Fruit fly (Drosophila melanogaster): ENCODE measurements around the gene dop.

The dop gene

DNA sequence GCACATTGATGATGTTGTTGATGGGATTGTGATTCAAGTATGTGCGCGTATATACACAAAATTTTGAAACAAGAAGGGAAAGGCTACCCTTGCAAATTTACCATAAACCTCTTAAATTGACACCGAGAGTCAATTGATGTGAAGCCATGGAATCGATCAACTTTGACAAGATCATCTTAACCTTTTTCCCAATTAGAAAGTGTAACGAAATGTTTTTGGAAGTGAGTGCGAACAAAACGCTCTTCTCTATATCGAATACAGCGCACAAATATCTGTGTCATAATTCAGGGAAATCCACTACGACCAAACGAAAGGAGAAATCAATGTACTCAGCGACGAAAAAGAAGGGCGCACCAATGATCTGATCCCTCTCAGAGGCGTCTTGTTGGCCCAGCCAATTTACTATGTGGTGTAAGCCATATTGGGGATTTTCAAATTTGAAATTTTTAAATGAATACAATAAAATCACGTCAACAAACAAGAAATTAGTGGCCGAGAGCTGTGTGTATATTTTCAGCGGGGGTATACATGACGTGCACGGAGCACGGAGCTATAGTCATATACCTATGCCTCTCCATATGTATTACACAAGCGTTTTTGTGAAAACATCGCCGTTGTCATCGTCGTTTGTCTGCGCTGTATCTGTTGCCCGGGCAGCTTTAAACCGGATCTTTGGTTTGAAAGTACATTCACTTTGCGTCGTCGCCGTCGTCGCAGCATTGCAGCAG, 32.2 kb upstream of the dop start (continued):
- TF ChIP-seq dan (GFP tag; IDR thresholded peaks at IDR 0.05) (no peak), Atf6 (GFP tag; IDR thresholded peaks at IDR 0.05) (no peak), tgo (GFP tag; IDR thresholded peaks at IDR 0.05) (no peak), Nf-YA (GFP tag; IDR thresholded peaks at IDR 0.05) (no peak), Hey (tag; optimal IDR thresholded peaks at IDR 0.05) (no peak), CG7556 (GFP tag; optimal IDR thresholded peaks at IDR 0.05) (no peak), Lhr (GFP tag; optimal IDR thresholded peaks at IDR 0.05) (no peak), CG13296 (GFP tag; optimal IDR thresholded peaks at IDR 0.05) (no peak), da (GFP tag; optimal IDR thresholded peaks at IDR 0.05) (no peak), lbe (GFP tag; optimal IDR thresholded peaks at IDR 0.05) (peak; percentile 87), peb (GFP tag; IDR thresholded peaks at IDR 0.05) (no peak), CG4617 (GFP tag; optimal IDR thresholded peaks at IDR 0.05; ENCODE audit: borderline replicate concordance) (no peak), chinmo (GFP tag; IDR thresholded peaks at IDR 0.05; ENCODE audit: partially characterized antibody) (no peak), Trl (optimal IDR thresholded peaks at IDR 0.05) (peak; percentile 11 to 17), Trl (GFP tag; optimal IDR thresholded peaks at IDR 0.05) (peak; percentile 56), CG12104 (GFP tag; optimal IDR thresholded peaks at IDR 0.05) (no peak), slou (GFP tag; optimal IDR thresholded peaks at IDR 0.05) (no peak), fd3F (GFP tag; optimal IDR thresholded peaks at IDR 0.05) (no peak), CG42726 (GFP tag; IDR thresholded peaks at IDR 0.05; ENCODE audit: partially characterized antibody) (no peak), CG3407 (GFP tag; optimal IDR thresholded peaks at IDR 0.05) (peak; percentile 11), Side (GFP tag; optimal IDR thresholded peaks at IDR 0.05) (peak; percentile 47), CG8290 (GFP tag; optimal IDR thresholded peaks at IDR 0.05) (no peak), CG8290 (tag; optimal IDR thresholded peaks at IDR 0.05) (peak in 1 of 2 experiments; percentile 40), Doc2 (GFP tag; IDR thresholded peaks at IDR 0.05) (no peak), CG16863 (GFP tag; optimal IDR thresholded peaks at IDR 0.05) (peak; percentile 27), Awh (GFP tag; IDR thresholded peaks at IDR 0.05) (peak; percentile 12; the same call in 1 of the 2 replicates), NC2β (GFP tag; optimal IDR thresholded peaks at IDR 0.05) (no peak), CG1792 (GFP tag; optimal IDR thresholded peaks at IDR 0.05) (peak; percentile 29), CG9215 (GFP tag; IDR thresholded peaks at IDR 0.05) (peak; percentile 11; the same call in 1 of the 2 replicates), lmd (GFP tag; IDR thresholded peaks at IDR 0.05) (peak; percentile 16; the same call in 1 of the 2 replicates), otp (GFP tag; IDR thresholded peaks at IDR 0.05) (no peak), CG17568 (GFP tag; optimal IDR thresholded peaks at IDR 0.05) (peak; percentile 11), CG2678 (tag; optimal IDR thresholded peaks at IDR 0.05) (peak; percentile 44), rib (GFP tag; IDR thresholded peaks at IDR 0.05) (no peak), CG10431 (GFP tag; optimal IDR thresholded peaks at IDR 0.05) (peak; percentile 74), CG34422 (GFP tag; IDR thresholded peaks at IDR 0.05) (0 out of 3 replicates have a peak, but pooled peaks have one; percentile 24), CG10979 (tag; optimal IDR thresholded peaks at IDR 0.05) (peak; percentile 39), Deaf1 (tag; optimal IDR thresholded peaks at IDR 0.05) (no peak), Gsc (GFP tag; IDR thresholded peaks at IDR 0.05) (no peak), CG1832 (GFP tag; optimal IDR thresholded peaks at IDR 0.05) (no peak), CG4424 (GFP tag; optimal IDR thresholded peaks at IDR 0.05) (peak; percentile 15), CG4360 (GFP tag; IDR thresholded peaks at IDR 0.05) (0 out of 2 replicates have a peak, but pooled peaks have one; percentile 26), zen (tag; optimal IDR thresholded peaks at IDR 0.05) (peak; percentile 1), scrt (GFP tag; optimal IDR thresholded peaks at IDR 0.05) (no peak), CG3838 (GFP tag; optimal IDR thresholded peaks at IDR 0.05) (no peak), tin (GFP tag; optimal IDR thresholded peaks at IDR 0.05) (no peak), Ptx1 (GFP tag; IDR thresholded peaks at IDR 0.05) (peak; percentile 36; the same call in 1 of the 2 replicates), Meics (GFP tag; optimal IDR thresholded peaks at IDR 0.05) (no peak), abd-A (tag; optimal IDR thresholded peaks at IDR 0.05) (peak; percentile 62), luna (GFP tag; optimal IDR thresholded peaks at IDR 0.05) (no peak), kay (GFP tag; optimal IDR thresholded peaks at IDR 0.05) (no peak)

Measured in whole organism, embryonic.